Worm (Caenorhabditis elegans) whole organism, young adult: ENCODE results near the gene gcn-1.

Source experiments
- F49E8.2 ChIP-seq: sonication (generic microtip); optimal IDR thresholded peaks from 3 replicates; lab custom pipeline; 2017; ENCODE audit warnings: missing genetic modification characterization, mild to moderate bottlenecking, missing compliant biosample characterization, antibody characterized with exemption, moderate library complexity; ENCODE audit not compliant: insufficient read depth
- Y56A3A.18 ChIP-seq: fragments of 200-800 bp; sonication (Bioruptor generic); IDR thresholded peaks from 2 replicates; pipeline ENCODE4 v1.3.6; 2022; ENCODE audit warnings: missing genetic modification reagents, missing genetic modification characterization, missing compliant biosample characterization
- ceh-100 ChIP-seq: fragments of 200-800 bp; sonication (Bioruptor generic); IDR thresholded peaks from 2 replicates; pipeline ENCODE4 v1.3.6; 2022; ENCODE audit warnings: missing genetic modification reagents, missing genetic modification characterization, missing compliant biosample characterization
- efl-1 ChIP-seq: fragments of 150-350 bp; optimal IDR thresholded peaks from 2 replicates; lab custom pipeline; 2014; ENCODE audit warnings: missing biosample characterization, missing genetic modification reagents, missing genetic modification characterization
- lir-1 ChIP-seq: fragments of 200-800 bp; sonication (Bioruptor generic); conservative IDR thresholded peaks from 2 replicates; pipeline ENCODE4 v1.3.6; 2022; ENCODE audit warnings: missing genetic modification reagents, missing genetic modification characterization, missing compliant biosample characterization

ce11 chrIII:2125936-2126335 is 25.8 kb upstream of the gcn-1 start:
- TF ChIP-seq Y56A3A.18 (GFP tag; lab: Robert Waterston, UW) (no peak), lir-1 (GFP tag; lab: Robert Waterston, UW) (no peak), efl-1 (GFP tag; lab: Kevin White, UChicago) (no peak), F49E8.2 (no peak), ceh-100 (GFP tag; lab: Robert Waterston, UW) (no peak)
